Worm (Caenorhabditis elegans): ENCODE measurements around the gene best-17.

The best-17 gene

ce11 chrIII:650539-650938 is 41.1 kb upstream of the best-17 start:
- TF ChIP-seq lin-15B (tag; optimal IDR thresholded peaks at IDR 0.05) (no peak), nhr-25 (tag; optimal IDR thresholded peaks at IDR 0.05) (peak; percentile 57), unc-62 (GFP tag; optimal IDR thresholded peaks at IDR 0.05) (no peak), nhr-43 (tag; optimal IDR thresholded peaks at IDR 0.05; ENCODE audit: poor library complexity, severe bottlenecking) (no peak), eor-1 (tag; optimal IDR thresholded peaks at IDR 0.05) (no peak), fos-1 (tag; optimal IDR thresholded peaks at IDR 0.05) (no peak), R02D3.7 (tag; optimal IDR thresholded peaks at IDR 0.05) (no peak)

ce11 chrIII:649935-650334 is 40.5 kb upstream of the best-17 start:
- TF ChIP-seq skn-1 (tag; optimal IDR thresholded peaks at IDR 0.05) (no peak), eor-1 (tag; optimal IDR thresholded peaks at IDR 0.05) (no peak), elt-2 (tag; optimal IDR thresholded peaks at IDR 0.05) (no peak), lin-15B (tag; optimal IDR thresholded peaks at IDR 0.05) (no peak), daf-12 (tag; optimal IDR thresholded peaks at IDR 0.05) (no peak), elt-1 (tag; optimal IDR thresholded peaks at IDR 0.05) (no peak), nhr-77 (tag; optimal IDR thresholded peaks at IDR 0.05) (no peak)

DNA sequence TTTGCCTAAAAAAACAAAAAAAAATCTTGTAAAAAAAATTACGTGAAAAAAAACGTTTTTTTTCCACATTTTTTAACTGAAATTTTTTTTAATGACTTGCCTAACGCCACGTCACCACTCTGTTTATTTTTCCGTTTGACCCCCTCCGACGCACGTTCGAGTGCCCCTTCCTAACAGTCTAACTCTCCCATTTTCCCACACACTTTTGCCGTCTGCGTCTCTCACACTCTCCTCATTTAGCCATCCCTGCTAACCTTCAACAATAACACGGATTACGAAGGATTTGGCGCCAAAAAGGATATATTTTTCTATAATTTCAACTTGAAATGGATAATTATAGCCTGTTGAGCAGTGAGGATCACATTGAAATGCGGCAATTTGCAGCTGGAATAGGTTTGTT is 37.8 kb upstream of the best-17 start:
- no peak for TF ChIP-seq jun-1 (tag; optimal IDR thresholded peaks at IDR 0.05)
- peak; percentile 19 for TF ChIP-seq nhr-23 (tag; optimal IDR thresholded peaks at IDR 0.05)
- TF ChIP-seq nfya-1 (tag; optimal IDR thresholded peaks at IDR 0.05; ENCODE audit: insufficient read depth) = peak; percentile 26
- peak; percentile 47 for TF ChIP-seq hmg-11 (tag; optimal IDR thresholded peaks at IDR 0.05)
- TF ChIP-seq pha-4 (tag; optimal IDR thresholded peaks at IDR 0.05) = peak; percentile 78

- TF ChIP-seq nhr-67 (tag; optimal IDR thresholded peaks at IDR 0.05) (no peak), nfya-1 (tag; optimal IDR thresholded peaks at IDR 0.05; ENCODE audit: insufficient read depth) (no peak), lin-39 (tag; optimal IDR thresholded peaks at IDR 0.05) (no peak), ceh-28 (tag; optimal IDR thresholded peaks at IDR 0.05) (no peak), sea-2 (GFP tag; optimal IDR thresholded peaks at IDR 0.05) (no peak), lsy-12 (tag; optimal IDR thresholded peaks at IDR 0.05) (no peak), snpc-4 (tag; optimal IDR thresholded peaks at IDR 0.05) (no peak), zag-1 (tag; optimal IDR thresholded peaks at IDR 0.05) (no peak)
Observed at ce11 chrIII:646454-646853, 37.0 kb upstream of the best-17 start, which contains the start of gene orai-1. orai-1 (plus strand) TSS chrIII:646754.

- TF ChIP-seq mdl-1 (tag; optimal IDR thresholded peaks at IDR 0.05) (no peak), elt-1 (tag; optimal IDR thresholded peaks at IDR 0.05) (no peak), hmg-11 (tag; optimal IDR thresholded peaks at IDR 0.05) (no peak), ceh-82 (tag; optimal IDR thresholded peaks at IDR 0.05) (no peak), elt-3 (tag; optimal IDR thresholded peaks at IDR 0.05) (no peak), nhr-67 (tag; optimal IDR thresholded peaks at IDR 0.05) (no peak), nhr-43 (tag; optimal IDR thresholded peaks at IDR 0.05; ENCODE audit: poor library complexity, severe bottlenecking) (no peak), fos-1 (tag; optimal IDR thresholded peaks at IDR 0.05) (no peak), ceh-28 (tag; optimal IDR thresholded peaks at IDR 0.05) (no peak), sea-2 (GFP tag; optimal IDR thresholded peaks at IDR 0.05) (no peak), ztf-4 (tag; optimal IDR thresholded peaks at IDR 0.05) (no peak), elt-2 (tag; optimal IDR thresholded peaks at IDR 0.05) (no peak), nhr-76 (tag; optimal IDR thresholded peaks at IDR 0.05) (no peak), nhr-237 (tag; optimal IDR thresholded peaks at IDR 0.05) (no peak), aly-2 (tag; optimal IDR thresholded peaks at IDR 0.05) (no peak), unc-39 (tag; optimal IDR thresholded peaks at IDR 0.05) (no peak), nhr-28 (tag; optimal IDR thresholded peaks at IDR 0.05) (no peak)
Observed at ce11 chrIII:644660-645059, 35.2 kb upstream of the best-17 start.

ce11 chrIII:641759-642158 is 32.3 kb upstream of the best-17 start, which contains the start of gene W06E11.1:
W06E11.1 (plus strand) TSS chrIII:642059.
- TF ChIP-seq ceh-82 (tag; optimal IDR thresholded peaks at IDR 0.05) = no peak
- no peak for TF ChIP-seq nhr-11 (tag; optimal IDR thresholded peaks at IDR 0.05)
- TF ChIP-seq daf-12 (tag; optimal IDR thresholded peaks at IDR 0.05) = no peak
- no peak for TF ChIP-seq aly-2 (tag; optimal IDR thresholded peaks at IDR 0.05)
- no peak for TF ChIP-seq tbx-2 (tag; optimal IDR thresholded peaks at IDR 0.05)
- no peak for TF ChIP-seq elt-3 (tag; optimal IDR thresholded peaks at IDR 0.05)
- TF ChIP-seq unc-62 (GFP tag; optimal IDR thresholded peaks at IDR 0.05) = no peak

Measured in whole organism, L3 larva.